Fruit fly (Drosophila melanogaster) whole organism, embryonic: ENCODE results near the gene CG17738.

ENCODE experiments used
- Atf3 ChIP-seq: fragments of 200-800 bp; sonication (Bioruptor generic); optimal IDR thresholded peaks from 3 replicates; lab custom pipeline; 2016; ENCODE audit warnings: missing biosample characterization, missing genetic modification characterization
- C15 ChIP-seq: fragments of 200-800 bp; sonication (Bioruptor generic); IDR thresholded peaks from 3 replicates; pipeline ENCODE4 v1.3.6; 2022; ENCODE audit warnings: missing biosample characterization, missing genetic modification characterization
- CG11560 ChIP-seq: fragments of 200-800 bp; sonication (Bioruptor generic); IDR thresholded peaks from 3 replicates; pipeline ENCODE4 v1.3.6; 2022; ENCODE audit warnings: missing biosample characterization, missing genetic modification characterization
- CG12104 ChIP-seq: fragments of 200-800 bp; sonication (Bioruptor generic); optimal IDR thresholded peaks from 3 replicates; lab custom pipeline; 2016; ENCODE audit warnings: missing biosample characterization, missing genetic modification characterization
- CG12155 ChIP-seq: fragments of 200-800 bp; sonication (Bioruptor generic); optimal IDR thresholded peaks from 3 replicates; lab custom pipeline; 2016; ENCODE audit warnings: missing biosample characterization, missing genetic modification characterization
- CG12219 ChIP-seq: fragments of 200-800 bp; sonication (Bioruptor generic); optimal IDR thresholded peaks from 3 replicates; lab custom pipeline; 2018; ENCODE audit warnings: missing biosample characterization, mild to moderate bottlenecking, missing genetic modification characterization
- CG12659 ChIP-seq: fragments of 200-800 bp; sonication (Bioruptor generic); optimal IDR thresholded peaks from 3 replicates; lab custom pipeline; 2017; ENCODE audit warnings: mild to moderate bottlenecking, missing biosample characterization, missing genetic modification reagents, missing genetic modification characterization
- CG12942 ChIP-seq: fragments of 200-800 bp; sonication (Bioruptor generic); optimal IDR thresholded peaks from 3 replicates; lab custom pipeline; 2016; ENCODE audit warnings: missing biosample characterization, missing genetic modification characterization
- CG14014 ChIP-seq: fragments of 200-800 bp; sonication (Bioruptor generic); IDR thresholded peaks from 2 replicates; pipeline ENCODE4 v1.3.6; 2022; ENCODE audit warnings: missing biosample characterization, missing genetic modification characterization
- CG15011 ChIP-seq: fragments of 200-800 bp; sonication (Bioruptor generic); optimal IDR thresholded peaks from 3 replicates; lab custom pipeline; 2018; ENCODE audit warnings: missing biosample characterization, mild to moderate bottlenecking, missing genetic modification characterization
- CG15696 ChIP-seq: fragments of 200-800 bp; sonication (Bioruptor generic); optimal IDR thresholded peaks from 2 replicates; lab custom pipeline; 2019; ENCODE audit warnings: missing biosample characterization, mild to moderate bottlenecking, missing genetic modification characterization, moderate library complexity
- CG16863 ChIP-seq: fragments of 200-800 bp; sonication (Bioruptor generic); optimal IDR thresholded peaks from 3 replicates; lab custom pipeline; 2016; ENCODE audit warnings: missing biosample characterization, missing genetic modification characterization
- CG17829 ChIP-seq: fragments of 200-800 bp; optimal IDR thresholded peaks from 2 replicates; lab custom pipeline; 2019; ENCODE audit warnings: missing biosample characterization, mild to moderate bottlenecking, missing genetic modification characterization, moderate library complexity
- CG1792 ChIP-seq: fragments of 200-800 bp; sonication (Bioruptor generic); optimal IDR thresholded peaks from 2 replicates; lab custom pipeline; 2016; ENCODE audit warnings: missing biosample characterization, missing genetic modification characterization
- CG2120 ChIP-seq: fragments of 200-800 bp; sonication (Bioruptor generic); optimal IDR thresholded peaks from 3 replicates; lab custom pipeline; 2016; ENCODE audit warnings: missing biosample characterization, missing genetic modification characterization
- CG31224 ChIP-seq: fragments of 200-800 bp; sonication (Bioruptor generic); IDR thresholded peaks from 2 replicates; pipeline ENCODE4 v1.3.6; 2022; ENCODE audit warnings: missing biosample characterization, missing genetic modification characterization
- CG4360 ChIP-seq: fragments of 200-800 bp; sonication (Bioruptor generic); IDR thresholded peaks from 2 replicates; pipeline ENCODE4 v1.3.6; 2022; ENCODE audit warnings: missing biosample characterization, missing genetic modification characterization
- CG4404 ChIP-seq: fragments of 200-800 bp; sonication (Bioruptor generic); IDR thresholded peaks from 2 replicates; pipeline ENCODE4 v1.3.6; 2022; ENCODE audit warnings: missing biosample characterization, missing genetic modification characterization
- CG6175 ChIP-seq: fragments of 200-800 bp; sonication (Bioruptor generic); IDR thresholded peaks from 3 replicates; pipeline ENCODE4 v1.3.6; 2022; ENCODE audit warnings: missing biosample characterization, missing genetic modification characterization
- CG6654 ChIP-seq: fragments of 200-800 bp; sonication (Bioruptor generic); optimal IDR thresholded peaks from 2 replicates; lab custom pipeline; 2017; ENCODE audit warnings: missing biosample characterization, mild to moderate bottlenecking, missing genetic modification characterization
- CG6765 ChIP-seq: fragments of 200-800 bp; sonication (Bioruptor generic); optimal IDR thresholded peaks from 3 replicates; lab custom pipeline; 2017; ENCODE audit warnings: missing biosample characterization, mild to moderate bottlenecking, missing genetic modification characterization
- CG6791 ChIP-seq: fragments of 200-800 bp; sonication (Bioruptor generic); IDR thresholded peaks from 3 replicates; pipeline ENCODE4 v1.3.6; 2022; ENCODE audit warnings: missing biosample characterization, missing genetic modification characterization; ENCODE audit not compliant: partially characterized antibody
- CG6813 ChIP-seq: fragments of 200-800 bp; sonication (Bioruptor generic); optimal IDR thresholded peaks from 2 replicates; lab custom pipeline; 2017; ENCODE audit warnings: missing biosample characterization, missing genetic modification characterization, mild to moderate bottlenecking, moderate library complexity, missing genetic modification reagents
- CG8478 ChIP-seq: fragments of >200 bp; optimal IDR thresholded peaks from 2 replicates; lab custom pipeline; 2018
- CG9932 ChIP-seq: fragments of 200-800 bp; sonication (Bioruptor generic); IDR thresholded peaks from 2 replicates; pipeline ENCODE4 v1.3.6; 2022; ENCODE audit warnings: missing biosample characterization, missing genetic modification characterization
- CkIIα-i1 ChIP-seq: fragments of 200-800 bp; sonication (Bioruptor generic); IDR thresholded peaks from 2 replicates; pipeline ENCODE4 v1.3.6; 2022; ENCODE audit warnings: missing biosample characterization, missing genetic modification characterization
- Dfd ChIP-seq, 2 experiments: fragments of >200 bp; optimal IDR thresholded peaks; 2 replicates each; lab custom pipeline; 2017; ENCODE audit warnings: missing biosample characterization in 2 of 2, missing genetic modification characterization in 2 of 2
- Dp ChIP-seq: fragments of 200-800 bp; sonication (Bioruptor generic); optimal IDR thresholded peaks from 2 replicates; lab custom pipeline; 2018; ENCODE audit warnings: missing biosample characterization, mild to moderate bottlenecking, missing genetic modification characterization, moderate library complexity
- Hey ChIP-seq: fragments of 200-800 bp; sonication (Bioruptor generic); optimal IDR thresholded peaks from 3 replicates; lab custom pipeline; 2018; ENCODE audit warnings: missing biosample characterization, mild to moderate bottlenecking, missing genetic modification characterization
- HmgD ChIP-seq: fragments of 200-800 bp; sonication (Bioruptor generic); optimal IDR thresholded peaks from 3 replicates; lab custom pipeline; 2016; ENCODE audit warnings: missing biosample characterization, missing genetic modification characterization
- NfI ChIP-seq: fragments of 200-800 bp; sonication (Bioruptor generic); optimal IDR thresholded peaks from 3 replicates; lab custom pipeline; 2018; ENCODE audit warnings: missing biosample characterization, mild to moderate bottlenecking, missing genetic modification characterization, moderate library complexity
- Optix ChIP-seq: fragments of 200-800 bp; sonication (Bioruptor generic); IDR thresholded peaks from 3 replicates; pipeline ENCODE4 v1.3.6; 2022; ENCODE audit warnings: missing biosample characterization, missing genetic modification characterization
- Ravus ChIP-seq: fragments of 200-800 bp; sonication (Bioruptor generic); IDR thresholded peaks from 2 replicates; pipeline ENCODE4 v1.3.6; 2022; ENCODE audit warnings: missing biosample characterization, missing genetic modification characterization
- TFAM ChIP-seq: fragments of 200-800 bp; sonication (Bioruptor generic); optimal IDR thresholded peaks from 2 replicates; lab custom pipeline; 2017; ENCODE audit warnings: missing biosample characterization, missing genetic modification characterization, inconsistent platforms
- YL-1 ChIP-seq: fragments of 200-800 bp; sonication (Bioruptor generic); optimal IDR thresholded peaks from 3 replicates; lab custom pipeline; 2017; ENCODE audit warnings: missing biosample characterization, mild to moderate bottlenecking, missing genetic modification characterization
- aop ChIP-seq: fragments of 200-800 bp; sonication (Bioruptor generic); IDR thresholded peaks from 2 replicates; pipeline ENCODE4 v1.3.6; 2022; ENCODE audit warnings: missing biosample characterization, missing genetic modification characterization
- ap ChIP-seq: fragments of 200-800 bp; sonication (Bioruptor generic); IDR thresholded peaks from 2 replicates; pipeline ENCODE4 v1.3.6; 2022; ENCODE audit warnings: missing biosample characterization, missing genetic modification characterization
- ara ChIP-seq: fragments of 200-800 bp; sonication (Bioruptor generic); IDR thresholded peaks from 2 replicates; pipeline ENCODE4 v1.3.6; 2022; ENCODE audit warnings: missing biosample characterization, missing genetic modification characterization
- caup ChIP-seq: fragments of 200-800 bp; sonication (Bioruptor generic); optimal IDR thresholded peaks from 3 replicates; lab custom pipeline; 2017; ENCODE audit warnings: missing biosample characterization, mild to moderate bottlenecking, missing genetic modification characterization, moderate library complexity; ENCODE audit not compliant: severe bottlenecking
- chif ChIP-seq, 2 experiments: fragments of 200-800 bp; sonication (Bioruptor generic); optimal IDR thresholded peaks; 3 replicates each; lab custom pipeline; 2016; ENCODE audit warnings: missing biosample characterization in 2 of 2, missing genetic modification characterization in 2 of 2
- crp ChIP-seq, 2 experiments: fragments of 200-800 bp; sonication (Bioruptor generic); optimal IDR thresholded peaks; 2 replicates in 1 of 2; 3 replicates in 1 of 2; lab custom pipeline; 2017; ENCODE audit warnings: missing biosample characterization in 2 of 2, missing genetic modification characterization in 2 of 2, mild to moderate bottlenecking in 1 of 2, moderate library complexity in 1 of 2
- ems ChIP-seq: fragments of 200-800 bp; sonication (Bioruptor generic); optimal IDR thresholded peaks from 3 replicates; lab custom pipeline; 2016; ENCODE audit warnings: missing biosample characterization, missing genetic modification characterization
- hkb ChIP-seq, 2 experiments: fragments of 200-800 bp in 1 of 2; fragments of >200 bp in 1 of 2; sonication (Bioruptor generic) in 1 of 2; IDR thresholded peaks in 1 of 2; optimal IDR thresholded peaks in 1 of 2; 2 replicates each; pipeline versions ENCODE4 v1.3.6 to Lab custom; 2017 to 2022; ENCODE audit warnings: missing biosample characterization in 1 of 2, missing genetic modification characterization in 1 of 2
- kay ChIP-seq: fragments of 200-800 bp; sonication (Bioruptor generic); optimal IDR thresholded peaks from 2 replicates; lab custom pipeline; 2016; ENCODE audit warnings: missing biosample characterization, missing genetic modification characterization
- mam ChIP-seq: fragments of 200-800 bp; sonication (Bioruptor generic); optimal IDR thresholded peaks from 3 replicates; lab custom pipeline; 2016; ENCODE audit warnings: missing biosample characterization, missing genetic modification characterization
- onecut ChIP-seq: fragments of 200-800 bp; sonication (Bioruptor generic); IDR thresholded peaks from 2 replicates; pipeline ENCODE4 v1.3.6; 2022; ENCODE audit warnings: missing biosample characterization, missing genetic modification characterization
- prd ChIP-seq, 3 experiments: fragments of >200 bp in 2 of 3; fragments of 200-800 bp in 1 of 3; sonication (Bioruptor generic) in 1 of 3; optimal IDR thresholded peaks in 2 of 3; IDR thresholded peaks in 1 of 3; 2 replicates in 2 of 3; 3 replicates in 1 of 3; pipeline versions ENCODE4 v1.3.6 to Lab custom; 2017 to 2022; ENCODE audit warnings: missing biosample characterization in 1 of 3, missing genetic modification characterization in 1 of 3
- sna ChIP-seq: fragments of 200-800 bp; sonication (Bioruptor generic); IDR thresholded peaks from 2 replicates; pipeline ENCODE4 v1.3.6; 2022; ENCODE audit warnings: missing biosample characterization, missing genetic modification characterization; ENCODE audit not compliant: partially characterized antibody
- stwl ChIP-seq: fragments of 200-800 bp; sonication (Bioruptor generic); optimal IDR thresholded peaks from 3 replicates; lab custom pipeline; 2018; ENCODE audit warnings: missing biosample characterization, mild to moderate bottlenecking, missing genetic modification characterization, moderate library complexity
- vfl ChIP-seq: fragments of 200-800 bp; sonication (Bioruptor generic); optimal IDR thresholded peaks from 2 replicates; lab custom pipeline; 2016; ENCODE audit warnings: missing biosample characterization, missing genetic modification characterization
- wek ChIP-seq: fragments of 200-800 bp; sonication (Bioruptor generic); optimal IDR thresholded peaks from 3 replicates; lab custom pipeline; 2018; ENCODE audit warnings: missing biosample characterization, mild to moderate bottlenecking, missing genetic modification characterization, moderate library complexity

CG17738 gene

DNA sequence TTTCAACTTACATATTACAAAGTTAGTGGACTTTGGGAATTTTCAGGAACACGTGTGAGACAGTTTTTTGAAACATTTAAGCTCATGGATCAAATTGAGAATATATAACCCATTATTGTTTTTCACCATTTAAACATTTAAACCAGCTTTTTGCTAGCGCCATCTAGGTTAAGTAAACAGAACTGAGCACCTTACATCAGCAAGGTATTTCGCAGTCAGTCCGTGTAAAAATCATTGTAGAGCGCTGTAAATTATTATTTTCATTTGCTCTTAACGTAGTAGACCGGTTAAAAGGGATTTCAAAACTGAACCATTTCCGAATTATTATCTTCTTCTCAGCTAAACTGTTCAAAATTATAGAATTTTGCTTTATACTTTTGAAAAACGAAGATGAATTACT lies 48.6 kb upstream of the CG17738 start, which contains the start of gene Rsbp15 (continued):
- TF ChIP-seq ara (GFP tag; lab: Robert Waterston, UW) (no peak), ap (GFP tag; lab: Robert Waterston, UW) (no peak), sna (no peak), TFAM (no peak), CG6765 (GFP tag; lab: Kevin White, UChicago) (no peak), Dp (GFP tag; lab: Kevin White, UChicago) (peak; percentile 43), CG12659 (GFP tag; lab: Kevin White, UChicago) (no peak), CkIIα-i1 (GFP tag; lab: Robert Waterston, UW) (no peak), CG9932 (peak; percentile 47), kay (GFP tag; lab: Kevin White, UChicago) (no peak), CG4360 (GFP tag; lab: Robert Waterston, UW) (no peak), CG12942 (GFP tag; lab: Kevin White, UChicago) (no peak), prd (optimal IDR thresholded peaks at IDR 0.05; lab: Kevin White, UChicago) (peak in 1 of 2 experiments; percentile 87), prd (GFP tag; IDR thresholded peaks at IDR 0.05; lab: Robert Waterston, UW) (no peak), CG31224 (no peak), mam (no peak), caup (GFP tag; lab: Kevin White, UChicago) (no peak), CG6791 (GFP tag; lab: Robert Waterston, UW) (peak; percentile 45; the same call in 2 of the 3 replicates), HmgD (GFP tag; lab: Kevin White, UChicago) (peak; percentile 23), CG15011 (GFP tag; lab: Kevin White, UChicago) (no peak), CG2120 (GFP tag; lab: Kevin White, UChicago) (no peak), Ravus (GFP tag; lab: Robert Waterston, UW) (no peak), CG6175 (GFP tag; lab: Robert Waterston, UW) (no peak), hkb (optimal IDR thresholded peaks at IDR 0.05; lab: Kevin White, UChicago) (peak; percentile 20), hkb (GFP tag; IDR thresholded peaks at IDR 0.05; lab: Robert Waterston, UW) (no peak), CG11560 (tag; lab: Robert Waterston, UW) (no peak), CG16863 (GFP tag; lab: Kevin White, UChicago) (no peak), onecut (no peak), crp (GFP tag; optimal IDR thresholded peaks at IDR 0.05; lab: Kevin White, UChicago) (no peak), Atf3 (GFP tag; lab: Kevin White, UChicago) (no peak), CG6813 (no peak), CG14014 (GFP tag; lab: Robert Waterston, UW) (no peak), CG8478 (lab: Kevin White, UChicago) (no peak), CG4404 (GFP tag; lab: Robert Waterston, UW) (no peak), wek (GFP tag; lab: Kevin White, UChicago) (no peak), CG17829 (no peak), vfl (GFP tag; lab: Kevin White, UChicago) (no peak), CG1792 (GFP tag; lab: Kevin White, UChicago) (no peak), CG15696 (no peak), ems (GFP tag; lab: Kevin White, UChicago) (no peak), CG12219 (no peak), stwl (tag; lab: Kevin White, UChicago) (peak; percentile 38), Optix (GFP tag; lab: Robert Waterston, UW) (no peak), Hey (tag; lab: Kevin White, UChicago) (no peak), NfI (GFP tag; lab: Kevin White, UChicago) (no peak), aop (no peak), YL-1 (GFP tag; lab: Kevin White, UChicago) (no peak), C15 (GFP tag; lab: Robert Waterston, UW) (no peak), chif (GFP tag; optimal IDR thresholded peaks at IDR 0.05; lab: Kevin White, UChicago) (peak in 1 of 2 experiments; percentile 15), Dfd (GFP tag; optimal IDR thresholded peaks at IDR 0.05; lab: Kevin White, UChicago) (no peak), CG12104 (no peak), CG6654 (GFP tag; lab: Kevin White, UChicago) (no peak), CG12155 (GFP tag; lab: Kevin White, UChicago) (no peak)
